Fruit fly (Drosophila melanogaster) whole organism, wandering third instar larva: ENCODE results near the gene stc.

ENCODE experiments used
- Abd-B ChIP-seq: fragments of >200 bp; optimal IDR thresholded peaks from 2 replicates; lab custom pipeline; 2017; ENCODE audit warnings: missing biosample characterization, missing genetic modification characterization
- CG32264 ChIP-seq: fragments of 200-800 bp; sonication (Bioruptor generic); optimal IDR thresholded peaks from 2 replicates; lab custom pipeline; 2016; ENCODE audit warnings: missing biosample characterization, missing genetic modification characterization
- CG9705 ChIP-seq: fragments of 200-800 bp; sonication (Bioruptor generic); optimal IDR thresholded peaks from 2 replicates; lab custom pipeline; 2018; ENCODE audit warnings: missing biosample characterization, mild to moderate bottlenecking, missing genetic modification characterization
- Hnf4 ChIP-seq: fragments of 200-800 bp; sonication (Bioruptor generic); optimal IDR thresholded peaks from 2 replicates; lab custom pipeline; 2016; ENCODE audit warnings: missing biosample characterization, mild to moderate bottlenecking, missing genetic modification characterization
- Hr78 ChIP-seq: fragments of >200 bp; optimal IDR thresholded peaks from 2 replicates; lab custom pipeline; 2017; ENCODE audit warnings: missing biosample characterization, missing genetic modification characterization
- Hr83 ChIP-seq: fragments of 200-300 bp; sonication (Bioruptor generic); optimal IDR thresholded peaks from 2 replicates; lab custom pipeline; 2016; ENCODE audit warnings: missing biosample characterization, mild to moderate bottlenecking, missing genetic modification characterization, moderate library complexity; ENCODE audit not compliant: poor library complexity, severe bottlenecking
- Jra ChIP-seq: sonication (Bioruptor generic); optimal IDR thresholded peaks from 2 replicates; lab custom pipeline; 2016; ENCODE audit warnings: missing biosample characterization, missing genetic modification characterization
- Mio ChIP-seq: sonication (Bioruptor generic); optimal IDR thresholded peaks from 2 replicates; lab custom pipeline; 2016; ENCODE audit warnings: missing biosample characterization, missing genetic modification characterization
- Myc ChIP-seq: fragments of >200 bp; optimal IDR thresholded peaks from 2 replicates; lab custom pipeline; 2017
- N ChIP-seq: fragments of >200 bp; optimal IDR thresholded peaks from 2 replicates; lab custom pipeline; 2018; ENCODE audit warnings: missing biosample characterization, missing external identifiers, missing genetic modification characterization
- OdsH ChIP-seq: fragments of 200-800 bp; sonication (Bioruptor generic); optimal IDR thresholded peaks from 2 replicates; lab custom pipeline; 2016; ENCODE audit warnings: missing biosample characterization, mild to moderate bottlenecking, missing genetic modification characterization
- Rel ChIP-seq, 2 experiments: fragments of 200-800 bp; sonication (Bioruptor generic) in 1 of 2; optimal IDR thresholded peaks; 2 replicates in 1 of 2; 3 replicates in 1 of 2; lab custom pipeline; 2016 to 2019; ENCODE audit warnings: mild to moderate bottlenecking in 2 of 2, missing biosample characterization in 2 of 2, missing genetic modification characterization in 2 of 2, moderate library complexity in 1 of 2
- Sp1 ChIP-seq: fragments of 200-800 bp; sonication (Bioruptor generic); optimal IDR thresholded peaks from 3 replicates; lab custom pipeline; 2019; ENCODE audit warnings: missing biosample characterization, mild to moderate bottlenecking, missing genetic modification characterization, moderate library complexity
- Vsx2 ChIP-seq: fragments of 200-300, 225-300 bp; sonication (Bioruptor generic); optimal IDR thresholded peaks from 2 replicates; lab custom pipeline; 2018; ENCODE audit warnings: missing biosample characterization, missing genetic modification characterization; ENCODE audit not compliant: partially characterized antibody
- br ChIP-seq: fragments of 200-800 bp; sonication (Bioruptor generic); optimal IDR thresholded peaks from 2 replicates; lab custom pipeline; 2016; ENCODE audit warnings: missing biosample characterization, missing genetic modification characterization
- brk ChIP-seq: fragments of 200-800 bp; sonication (Bioruptor generic); optimal IDR thresholded peaks from 2 replicates; lab custom pipeline; 2016; ENCODE audit warnings: missing biosample characterization, mild to moderate bottlenecking, missing genetic modification characterization
- dl ChIP-seq, 2 experiments: fragments of 175-275, 200-275 bp in 1 of 2; fragments of 200-275 bp in 1 of 2; sonication (Bioruptor generic); optimal IDR thresholded peaks; lab custom pipeline; 2018; ENCODE audit warnings: mild to moderate bottlenecking in 2 of 2, missing biosample characterization in 2 of 2, missing genetic modification characterization in 2 of 2, moderate library complexity in 2 of 2; ENCODE audit not compliant: partially characterized antibody in 2 of 2, insufficient read depth in 1 of 2
- dmrt93B ChIP-seq: fragments of 200-800 bp; sonication (Bioruptor generic); optimal IDR thresholded peaks from 2 replicates; lab custom pipeline; 2018; ENCODE audit warnings: missing biosample characterization, mild to moderate bottlenecking, missing genetic modification characterization
- ey ChIP-seq: fragments of 200-800 bp; sonication (Bioruptor generic); optimal IDR thresholded peaks from 2 replicates; lab custom pipeline; 2016; ENCODE audit warnings: missing biosample characterization, missing genetic modification characterization
- fru ChIP-seq: fragments of 200-800 bp; sonication (Bioruptor generic); optimal IDR thresholded peaks from 3 replicates; lab custom pipeline; 2016; ENCODE audit warnings: missing biosample characterization, mild to moderate bottlenecking, missing genetic modification characterization
- h ChIP-seq: fragments of 200-800 bp; sonication (Bioruptor generic); optimal IDR thresholded peaks from 3 replicates; lab custom pipeline; 2016; ENCODE audit warnings: missing biosample characterization, mild to moderate bottlenecking, missing genetic modification characterization
- pan ChIP-seq: fragments of >200 bp; optimal IDR thresholded peaks from 2 replicates; lab custom pipeline; 2017
- psq ChIP-seq: fragments of 200-800 bp; sonication (Bioruptor generic); optimal IDR thresholded peaks from 3 replicates; lab custom pipeline; 2017; ENCODE audit warnings: missing biosample characterization, mild to moderate bottlenecking, missing genetic modification characterization, moderate library complexity
- sage ChIP-seq: fragments of 200-800 bp; sonication (Bioruptor generic); optimal IDR thresholded peaks from 2 replicates; lab custom pipeline; 2016; ENCODE audit warnings: missing biosample characterization, mild to moderate bottlenecking, missing genetic modification characterization
- sv ChIP-seq: fragments of 200-800 bp; sonication (Bioruptor generic); optimal IDR thresholded peaks from 3 replicates; lab custom pipeline; 2016; ENCODE audit warnings: missing biosample characterization, missing genetic modification characterization
- tai ChIP-seq: sonication (Bioruptor generic); optimal IDR thresholded peaks from 2 replicates; lab custom pipeline; 2016; ENCODE audit warnings: missing biosample characterization, missing genetic modification characterization
- usp ChIP-seq: fragments of >200 bp; optimal IDR thresholded peaks from 2 replicates; lab custom pipeline; 2017; ENCODE audit warnings: missing biosample characterization, missing genetic modification characterization
- woc ChIP-seq: sonication (Bioruptor generic); optimal IDR thresholded peaks from 2 replicates; lab custom pipeline; 2016; ENCODE audit warnings: missing biosample characterization, mild to moderate bottlenecking, missing genetic modification characterization

The stc gene

dm6 chr2L:15070216-15070615, 43.1 kb upstream of the stc start, which contains the start of gene vig:
Gene vig, minus strand, starts transcription at chr2L:15070316.
- no peak for TF ChIP-seq CG32264 (GFP tag; lab: Kevin White, UChicago)
- TF ChIP-seq sage (GFP tag; lab: Kevin White, UChicago) = no peak
- no peak for TF ChIP-seq fru (GFP tag; lab: Kevin White, UChicago)
- no peak for TF ChIP-seq brk (GFP tag; lab: Kevin White, UChicago)
- TF ChIP-seq Myc (lab: Kevin White, UChicago) = no peak
- no peak for TF ChIP-seq usp (GFP tag; lab: Kevin White, UChicago)
- TF ChIP-seq pan (lab: Kevin White, UChicago) = no peak
- no peak for TF ChIP-seq h (GFP tag; lab: Kevin White, UChicago)
- TF ChIP-seq dmrt93B = no peak
- no peak for TF ChIP-seq psq (GFP tag; lab: Kevin White, UChicago)

DNA sequence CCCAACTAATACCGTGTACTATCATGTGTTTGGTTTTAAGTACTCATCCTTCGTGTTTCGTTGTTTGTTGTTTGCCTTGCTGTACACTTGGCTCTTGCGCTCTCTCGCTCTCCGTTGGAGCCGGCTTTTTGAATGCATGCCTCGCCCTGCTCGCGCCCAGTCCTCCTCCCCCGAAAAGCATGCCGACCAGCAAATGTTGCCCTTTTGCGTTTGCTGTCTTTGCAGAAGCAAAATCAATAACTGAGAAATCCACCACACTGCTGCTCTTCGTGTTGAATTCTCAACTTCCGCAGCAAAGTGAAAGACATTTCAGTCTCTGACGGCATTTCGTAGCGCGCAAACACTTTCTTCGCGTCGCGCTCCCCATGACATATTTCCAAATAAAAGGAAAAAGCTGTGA, 38.8 kb upstream of the stc start, which contains the start of gene wwk:
wwk (plus strand) TSS at position 312 of the 400 bp plus-strand sequence.
- no peak for TF ChIP-seq ey (GFP tag; lab: Kevin White, UChicago)
- no peak for TF ChIP-seq pan (lab: Kevin White, UChicago)
- no peak for TF ChIP-seq fru (GFP tag; lab: Kevin White, UChicago)
- TF ChIP-seq psq (GFP tag; lab: Kevin White, UChicago) = no peak
- TF ChIP-seq Vsx2 = no peak
- no peak for TF ChIP-seq Sp1 (GFP tag; lab: Kevin White, UChicago)
- TF ChIP-seq dl (GFP tag; optimal IDR thresholded peaks at IDR 0.05; lab: Kevin White, UChicago; ENCODE audit: insufficient read depth in 1 of 2, partially characterized antibody in 2 of 2) = no peak
- no peak for TF ChIP-seq brk (GFP tag; lab: Kevin White, UChicago)
- TF ChIP-seq woc = no peak
- no peak for TF ChIP-seq sv (GFP tag; lab: Kevin White, UChicago)
- TF ChIP-seq, all 38 proteins: peak for 0

DNA sequence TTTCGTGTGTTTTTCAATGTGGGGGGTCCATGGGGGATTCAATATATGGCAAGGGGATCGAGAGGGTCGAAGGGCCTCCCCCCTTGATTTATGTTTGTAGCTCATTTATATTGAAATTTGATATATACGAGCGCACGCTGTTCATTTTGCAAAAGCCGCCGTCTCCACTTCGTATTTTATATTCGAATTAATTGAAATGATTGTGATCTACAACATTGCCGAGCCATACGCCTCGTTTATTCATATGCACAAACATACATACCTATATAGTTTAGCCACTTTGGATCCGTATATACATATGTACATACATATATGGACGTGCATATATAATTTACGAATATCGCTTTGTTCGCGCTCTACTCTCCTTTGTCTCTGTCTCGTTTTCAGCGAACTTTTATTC, 7.2 kb upstream of the stc start:
- TF ChIP-seq Hr78 = no peak
- TF ChIP-seq CG32264 (GFP tag; lab: Kevin White, UChicago) = no peak
- TF ChIP-seq Rel (GFP tag; optimal IDR thresholded peaks at IDR 0.05; lab: Kevin White, UChicago) = no peak
- TF ChIP-seq Rel (tag; optimal IDR thresholded peaks at IDR 0.05; lab: Kevin White, UChicago) = no peak
- no peak for TF ChIP-seq N (GFP tag; lab: Kevin White, UChicago)
- TF ChIP-seq h (GFP tag; lab: Kevin White, UChicago) = no peak
- TF ChIP-seq woc = no peak
- TF ChIP-seq OdsH (GFP tag; lab: Kevin White, UChicago) = no peak
- TF ChIP-seq Hnf4 (GFP tag; lab: Kevin White, UChicago) = no peak
- TF ChIP-seq tai (GFP tag; lab: Kevin White, UChicago) = no peak
- TF ChIP-seq Mio (GFP tag; lab: Kevin White, UChicago) = no peak
- no peak for TF ChIP-seq Sp1 (GFP tag; lab: Kevin White, UChicago)
- no peak for TF ChIP-seq CG9705
- TF ChIP-seq Abd-B (GFP tag; lab: Kevin White, UChicago) = no peak
- TF ChIP-seq Vsx2 = no peak
- TF ChIP-seq Jra (GFP tag; lab: Kevin White, UChicago) = no peak
- TF ChIP-seq dmrt93B = no peak
- TF ChIP-seq usp (GFP tag; lab: Kevin White, UChicago) = no peak
- TF ChIP-seq Hr83 (GFP tag; lab: Kevin White, UChicago) = no peak
- TF ChIP-seq br (GFP tag; lab: Kevin White, UChicago) = no peak

DNA sequence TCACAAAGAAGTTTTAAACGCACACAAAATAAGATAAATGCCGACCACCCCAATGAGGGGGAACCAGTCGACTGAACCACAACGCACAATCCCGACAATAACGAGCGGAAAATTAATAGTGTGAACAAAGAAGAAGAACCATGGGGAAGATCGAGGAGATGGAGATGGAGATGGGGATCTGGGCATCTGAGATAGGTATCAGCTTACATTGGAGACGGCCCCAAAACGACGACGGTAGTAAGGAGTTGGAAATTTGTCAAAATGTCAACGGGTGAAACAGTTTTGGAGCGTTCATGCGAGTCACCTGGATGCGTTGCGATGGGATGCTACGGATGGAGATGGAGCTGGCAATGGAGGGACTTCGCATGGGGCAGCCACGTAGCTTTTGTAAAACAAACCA, 6.0 kb upstream of the stc start:
- no peak for TF ChIP-seq Jra (GFP tag; lab: Kevin White, UChicago)
- TF ChIP-seq Mio (GFP tag; lab: Kevin White, UChicago) = no peak
- TF ChIP-seq OdsH (GFP tag; lab: Kevin White, UChicago) = no peak
- no peak for TF ChIP-seq Hnf4 (GFP tag; lab: Kevin White, UChicago)

DNA sequence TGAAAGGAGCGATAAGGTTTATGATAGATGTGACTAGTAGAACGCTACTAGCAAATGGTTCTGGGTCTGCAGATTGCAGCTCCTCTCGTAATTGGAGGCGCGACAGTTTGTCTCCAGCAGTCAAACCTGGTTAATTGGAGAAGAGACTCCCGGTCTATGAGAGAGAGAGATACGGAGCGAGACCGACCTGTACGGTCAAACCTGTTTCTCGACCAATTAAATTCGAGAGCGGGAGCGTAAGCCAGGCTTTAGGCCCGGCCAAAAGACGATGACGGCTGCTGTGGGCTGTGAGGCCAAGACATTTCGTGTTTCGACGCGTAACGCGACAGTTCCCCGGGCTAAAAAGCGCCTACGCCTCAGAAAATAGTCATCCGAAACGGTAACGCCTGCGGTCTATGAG, 4.1 kb upstream of the stc start, which contains the start of gene CG15269:
CG15269 (plus strand) TSS at position 261 of the 400 bp plus-strand sequence.
- TF ChIP-seq br (GFP tag; lab: Kevin White, UChicago) = no peak
- TF ChIP-seq h (GFP tag; lab: Kevin White, UChicago) = no peak
- TF ChIP-seq dl (GFP tag; optimal IDR thresholded peaks at IDR 0.05; lab: Kevin White, UChicago; ENCODE audit: insufficient read depth in 1 of 2, partially characterized antibody in 2 of 2) = peak in 1 of 2 experiments; percentile 17
- TF ChIP-seq, all 38 proteins: peak for 1

DNA sequence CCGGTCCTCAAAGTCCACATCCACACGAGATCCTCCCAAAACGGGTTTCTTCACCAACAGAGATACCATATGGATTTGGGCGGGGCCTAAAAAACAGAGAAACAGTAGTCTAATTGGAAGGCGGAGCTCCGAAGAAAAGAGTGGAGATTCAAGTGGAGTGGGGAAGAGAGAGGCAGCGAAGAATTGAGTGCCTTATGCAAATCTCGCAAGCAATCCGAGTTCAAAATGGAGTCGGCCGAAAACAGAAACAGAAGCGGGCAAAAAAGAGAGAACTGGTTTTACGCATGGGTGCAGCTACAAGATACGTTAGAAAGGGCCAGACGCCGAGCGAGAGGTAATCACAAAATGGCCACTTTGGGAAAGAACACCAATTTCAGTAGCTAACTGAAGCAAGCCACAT, 2.0 kb upstream of the stc start:
- TF ChIP-seq Vsx2 = peak; percentile 45
- no peak for TF ChIP-seq Jra (GFP tag; lab: Kevin White, UChicago)
- no peak for TF ChIP-seq OdsH (GFP tag; lab: Kevin White, UChicago)
- TF ChIP-seq Rel (GFP tag; optimal IDR thresholded peaks at IDR 0.05; lab: Kevin White, UChicago) = no peak
- peak; percentile 19 for TF ChIP-seq Rel (tag; optimal IDR thresholded peaks at IDR 0.05; lab: Kevin White, UChicago)
- TF ChIP-seq Sp1 (GFP tag; lab: Kevin White, UChicago) = no peak
